Worm (Caenorhabditis elegans) whole organism, mixed stage, embryonic: ENCODE data around the gene jmjd-5.
A peak's percentile ranks its signal among the peaks of the same experiment; 100 is the strongest.

Experiments used
- M03D4.4 ChIP-seq: sonication (generic microtip); optimal IDR thresholded peaks from 2 replicates; lab custom pipeline; 2017; ENCODE audit warnings: mild to moderate bottlenecking, missing genetic modification characterization, missing compliant biosample characterization
- bed-3 ChIP-seq: fragments of 200-800 bp; sonication (Bioruptor generic); optimal IDR thresholded peaks from 3 replicates; lab custom pipeline; 2018; ENCODE audit warnings: mild to moderate bottlenecking, missing genetic modification characterization, moderate library complexity, missing compliant biosample characterization
- blmp-1 ChIP-seq: fragments of 150-350 bp; optimal IDR thresholded peaks from 2 replicates; lab custom pipeline; 2014; ENCODE audit warnings: missing biosample characterization, missing genetic modification characterization
- ceh-39 ChIP-seq: fragments of 150-350 bp; optimal IDR thresholded peaks from 2 replicates; lab custom pipeline; 2014; ENCODE audit warnings: missing biosample characterization, missing genetic modification characterization
- ceh-83 ChIP-seq: fragments of 200-800 bp; sonication (Bioruptor generic); optimal IDR thresholded peaks from 2 replicates; lab custom pipeline; 2018; ENCODE audit warnings: mild to moderate bottlenecking, missing genetic modification characterization, missing compliant biosample characterization
- ces-1 ChIP-seq: fragments of 150-350 bp; optimal IDR thresholded peaks from 2 replicates; lab custom pipeline; 2014; ENCODE audit warnings: missing biosample characterization, missing genetic modification reagents, missing genetic modification characterization
- cnd-1 ChIP-seq: fragments of 200-800 bp; sonication (Bioruptor generic); optimal IDR thresholded peaks from 2 replicates; lab custom pipeline; 2018; ENCODE audit warnings: mild to moderate bottlenecking, missing genetic modification characterization, missing compliant biosample characterization
- drap-1 ChIP-seq: fragments of 200-800 bp; sonication (Bioruptor generic); optimal IDR thresholded peaks from 3 replicates; lab custom pipeline; 2018; ENCODE audit warnings: mild to moderate bottlenecking, missing genetic modification characterization, missing compliant biosample characterization
- elt-1 ChIP-seq: sonication (generic microtip); optimal IDR thresholded peaks from 2 replicates; lab custom pipeline; 2017; ENCODE audit warnings: missing genetic modification characterization, mild to moderate bottlenecking, missing compliant biosample characterization, antibody characterized with exemption, moderate library complexity, borderline replicate concordance; ENCODE audit not compliant: insufficient read depth
- elt-3 ChIP-seq: fragments of 150-350 bp; optimal IDR thresholded peaks from 2 replicates; lab custom pipeline; 2014; ENCODE audit warnings: missing biosample characterization, missing genetic modification characterization
- flh-1 ChIP-seq: fragments of 200-800 bp; sonication (Bioruptor generic); optimal IDR thresholded peaks from 2 replicates; lab custom pipeline; 2018; ENCODE audit warnings: mild to moderate bottlenecking, missing genetic modification characterization, moderate library complexity, missing compliant biosample characterization
- ham-2 ChIP-seq: fragments of 200-800 bp; sonication (Bioruptor generic); optimal IDR thresholded peaks from 2 replicates; lab custom pipeline; 2018; ENCODE audit warnings: mild to moderate bottlenecking, missing genetic modification characterization, missing compliant biosample characterization
- hlh-1 ChIP-seq: fragments of 150-350 bp; optimal IDR thresholded peaks from 2 replicates; lab custom pipeline; 2014; ENCODE audit warnings: missing biosample characterization, missing genetic modification reagents, missing genetic modification characterization
- lin-13 ChIP-seq: fragments of 150-350 bp; optimal IDR thresholded peaks from 2 replicates; lab custom pipeline; 2014; ENCODE audit warnings: missing biosample characterization, missing genetic modification characterization
- lsy-2 ChIP-seq: fragments of 150-350 bp; optimal IDR thresholded peaks from 2 replicates; lab custom pipeline; 2014; ENCODE audit warnings: missing biosample characterization, missing genetic modification characterization
- mab-5 ChIP-seq: fragments of 150-350 bp; optimal IDR thresholded peaks from 2 replicates; lab custom pipeline; 2014; ENCODE audit warnings: missing biosample characterization, missing genetic modification characterization
- mep-1 ChIP-seq: fragments of 150-350 bp; optimal IDR thresholded peaks from 2 replicates; lab custom pipeline; 2017; ENCODE audit warnings: missing biosample characterization, missing genetic modification reagents, missing genetic modification characterization, inconsistent platforms
- mls-2 ChIP-seq: sonication (generic microtip); optimal IDR thresholded peaks from 2 replicates; lab custom pipeline; 2016; ENCODE audit warnings: mild to moderate bottlenecking, missing genetic modification characterization, moderate library complexity, missing compliant biosample characterization
- nhr-2 ChIP-seq: fragments of 150-350 bp; optimal IDR thresholded peaks from 2 replicates; lab custom pipeline; 2014; ENCODE audit warnings: missing biosample characterization, missing genetic modification characterization
- nhr-237 ChIP-seq: fragments of 150-350 bp; optimal IDR thresholded peaks from 2 replicates; lab custom pipeline; 2014; ENCODE audit warnings: missing biosample characterization, missing genetic modification characterization
- nhr-28 ChIP-seq: fragments of 150-350 bp; optimal IDR thresholded peaks from 2 replicates; lab custom pipeline; 2014; ENCODE audit warnings: missing biosample characterization, missing genetic modification characterization
- nhr-76 ChIP-seq: sonication (generic microtip); optimal IDR thresholded peaks from 2 replicates; lab custom pipeline; 2017; ENCODE audit warnings: missing biosample characterization, missing genetic modification characterization
- pha-4 ChIP-seq: fragments of 150-350 bp; optimal IDR thresholded peaks from 2 replicates; lab custom pipeline; 2018; ENCODE audit warnings: missing biosample characterization, missing genetic modification reagents, missing genetic modification characterization
- sem-2 ChIP-seq: fragments of 200-800 bp; sonication (Bioruptor generic); optimal IDR thresholded peaks from 2 replicates; lab custom pipeline; 2018; ENCODE audit warnings: mild to moderate bottlenecking, missing genetic modification characterization, missing compliant biosample characterization
- snpc-4 ChIP-seq: fragments of 150-350 bp; optimal IDR thresholded peaks from 2 replicates; lab custom pipeline; 2014; ENCODE audit warnings: missing biosample characterization, missing genetic modification characterization
- sptf-1 ChIP-seq: sonication (generic microtip); optimal IDR thresholded peaks from 2 replicates; lab custom pipeline; 2017; ENCODE audit warnings: mild to moderate bottlenecking, missing genetic modification characterization, moderate library complexity, missing compliant biosample characterization
- tbx-8 ChIP-seq: fragments of 200-800 bp; sonication (Bioruptor generic); optimal IDR thresholded peaks from 2 replicates; lab custom pipeline; 2018; ENCODE audit warnings: mild to moderate bottlenecking, missing genetic modification characterization, moderate library complexity, missing compliant biosample characterization
- unc-120 ChIP-seq: sonication (generic microtip); optimal IDR thresholded peaks from 2 replicates; lab custom pipeline; 2017; ENCODE audit warnings: missing genetic modification characterization, missing compliant biosample characterization; ENCODE audit not compliant: poor library complexity, severe bottlenecking
- unc-39 ChIP-seq: fragments of 150-350 bp; optimal IDR thresholded peaks from 2 replicates; lab custom pipeline; 2014; ENCODE audit warnings: missing biosample characterization, missing genetic modification characterization
- unc-62 ChIP-seq: fragments of 150-350 bp; optimal IDR thresholded peaks from 2 replicates; lab custom pipeline; 2014; ENCODE audit warnings: missing biosample characterization, missing genetic modification reagents, missing genetic modification characterization

Gene jmjd-5

ce11 chrV:11167745-11168144, 40.4 kb downstream of the jmjd-5 start:
- TF ChIP-seq elt-1 (tag; lab: Kevin White, UChicago), result no peak

- no peak for TF ChIP-seq mab-5 (tag; lab: Kevin White, UChicago)
- no peak for TF ChIP-seq sem-2 (GFP tag; lab: Kevin White, UChicago)
- TF ChIP-seq M03D4.4, result no peak
- no peak for TF ChIP-seq ces-1 (GFP tag; lab: Kevin White, UChicago)
- no peak for TF ChIP-seq ceh-83 (GFP tag; lab: Kevin White, UChicago)
- TF ChIP-seq hlh-1 (tag; lab: Kevin White, UChicago), result no peak
- TF ChIP-seq mls-2 (tag; lab: Kevin White, UChicago), result no peak
- TF ChIP-seq nhr-2 (tag; lab: Kevin White, UChicago), result no peak
- no peak for TF ChIP-seq cnd-1
- no peak for TF ChIP-seq lin-13 (tag; lab: Kevin White, UChicago)
Observed at ce11 chrV:11170564-11171329, 43.5 kb downstream of the jmjd-5 start.

ce11 chrV:11171906-11172305, 44.6 kb downstream of the jmjd-5 start, which contains the start of gene T19C4.5:
T19C4.5 (plus strand) TSS chrV:11172213.
- TF ChIP-seq mls-2 (tag; lab: Kevin White, UChicago), result no peak
- TF ChIP-seq ham-2 (GFP tag; lab: Kevin White, UChicago), result no peak
- TF ChIP-seq nhr-237 (tag; lab: Kevin White, UChicago), result no peak
- TF ChIP-seq ceh-39 (tag; lab: Kevin White, UChicago), result no peak
- no peak for TF ChIP-seq cnd-1
- TF ChIP-seq M03D4.4, result no peak
- TF ChIP-seq unc-39 (tag; lab: Kevin White, UChicago), result no peak
- TF ChIP-seq sptf-1 (tag; lab: Kevin White, UChicago), result no peak
- TF ChIP-seq elt-3 (tag; lab: Kevin White, UChicago), result no peak
- TF ChIP-seq nhr-2 (tag; lab: Kevin White, UChicago), result no peak
- no peak for TF ChIP-seq blmp-1 (tag; lab: Kevin White, UChicago)
- no peak for TF ChIP-seq ceh-83 (GFP tag; lab: Kevin White, UChicago)
- no peak for TF ChIP-seq lin-13 (tag; lab: Kevin White, UChicago)
- no peak for TF ChIP-seq unc-62 (GFP tag; lab: Kevin White, UChicago)
- TF ChIP-seq bed-3 (GFP tag; lab: Kevin White, UChicago), result no peak

ce11 chrV:11172667-11173066, 45.4 kb downstream of the jmjd-5 start:
- TF ChIP-seq snpc-4 (tag; lab: Kevin White, UChicago), result no peak
- no peak for TF ChIP-seq sptf-1 (tag; lab: Kevin White, UChicago)
- no peak for TF ChIP-seq unc-120 (tag; lab: Kevin White, UChicago)
- no peak for TF ChIP-seq nhr-28 (tag; lab: Kevin White, UChicago)
- no peak for TF ChIP-seq mls-2 (tag; lab: Kevin White, UChicago)
- TF ChIP-seq M03D4.4, result no peak
- TF ChIP-seq drap-1, result no peak
- TF ChIP-seq flh-1 (GFP tag; lab: Kevin White, UChicago), result no peak
- no peak for TF ChIP-seq mep-1 (tag; lab: Kevin White, UChicago)
- no peak for TF ChIP-seq nhr-2 (tag; lab: Kevin White, UChicago)
- TF ChIP-seq tbx-8 (GFP tag; lab: Kevin White, UChicago), result no peak
- TF ChIP-seq nhr-76 (tag; lab: Kevin White, UChicago), result no peak
- no peak for TF ChIP-seq blmp-1 (tag; lab: Kevin White, UChicago)
- no peak for TF ChIP-seq ces-1 (GFP tag; lab: Kevin White, UChicago)
- no peak for TF ChIP-seq hlh-1 (tag; lab: Kevin White, UChicago)
- no peak for TF ChIP-seq pha-4 (tag; lab: Kevin White, UChicago)
- TF ChIP-seq lin-13 (tag; lab: Kevin White, UChicago), result no peak
- TF ChIP-seq bed-3 (GFP tag; lab: Kevin White, UChicago), result no peak

- TF ChIP-seq lsy-2 (tag; lab: Kevin White, UChicago) (no peak), ceh-83 (GFP tag; lab: Kevin White, UChicago) (peak; percentile 55)
Observed at ce11 chrV:11174663-11175062, 47.4 kb downstream of the jmjd-5 start.
